Worm (Caenorhabditis elegans) whole organism, L3 larva: ENCODE measurements around the gene F55A11.4.

ENCODE experiments used
- aly-2 ChIP-seq: fragments of 150-350 bp; optimal IDR thresholded peaks from 2 replicates; lab custom pipeline; 2014; ENCODE audit warnings: missing biosample characterization, missing genetic modification characterization
- ama-1 ChIP-seq: fragments of 150-350 bp; optimal IDR thresholded peaks from 2 replicates; lab custom pipeline; 2018
- ceh-82 ChIP-seq: fragments of 150-350 bp; optimal IDR thresholded peaks from 2 replicates; lab custom pipeline; 2014; ENCODE audit warnings: missing biosample characterization, missing genetic modification characterization
- eor-1 ChIP-seq, 2 experiments: fragments of 150-350 bp; optimal IDR thresholded peaks; 2 replicates each; lab custom pipeline; 2014 to 2018; ENCODE audit warnings: missing biosample characterization in 2 of 2, missing genetic modification characterization in 2 of 2
- nhr-11 ChIP-seq: fragments of 150-350 bp; optimal IDR thresholded peaks from 2 replicates; lab custom pipeline; 2014; ENCODE audit warnings: missing biosample characterization, missing genetic modification characterization
- nhr-77 ChIP-seq: fragments of 150-350 bp; optimal IDR thresholded peaks from 2 replicates; lab custom pipeline; 2014; ENCODE audit warnings: missing biosample characterization, missing genetic modification characterization
- tbx-2 ChIP-seq: sonication (generic microtip); optimal IDR thresholded peaks from 2 replicates; lab custom pipeline; 2016; ENCODE audit warnings: mild to moderate bottlenecking, missing genetic modification characterization, missing compliant biosample characterization
- ztf-11 ChIP-seq: fragments of 150-350 bp; optimal IDR thresholded peaks from 2 replicates; lab custom pipeline; 2014; ENCODE audit warnings: missing biosample characterization, missing genetic modification characterization

DNA sequence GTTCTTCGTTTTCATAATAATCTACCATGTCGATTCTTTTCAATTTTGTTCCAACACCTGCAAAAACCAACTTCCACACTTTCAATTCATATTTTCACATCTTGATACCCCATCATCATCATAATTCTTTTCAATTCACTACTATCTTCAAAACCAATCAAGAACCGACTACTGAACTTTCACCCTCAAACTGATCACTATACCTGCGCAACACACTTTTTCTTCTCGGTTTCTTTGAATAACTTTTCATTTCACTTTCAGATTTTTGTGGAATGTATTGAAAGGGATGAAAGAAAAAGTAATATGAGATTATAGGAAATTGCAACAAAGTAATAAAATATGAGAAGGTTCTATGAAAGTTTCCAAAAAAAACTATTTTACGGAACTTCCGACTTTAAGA, 29.2 kb upstream of the F55A11.4 start:
- TF ChIP-seq eor-1 (tag; optimal IDR thresholded peaks at IDR 0.05; lab: Kevin White, UChicago) (no peak), ztf-11 (tag; lab: Kevin White, UChicago) (no peak), ceh-82 (tag; lab: Kevin White, UChicago) (no peak), nhr-77 (tag; lab: Kevin White, UChicago) (no peak), tbx-2 (no peak), aly-2 (tag; lab: Kevin White, UChicago) (no peak), ama-1 (lab: Kevin White, UChicago) (no peak), nhr-11 (tag; lab: Kevin White, UChicago) (no peak)
